Fruit fly (Drosophila melanogaster): ENCODE data around the gene PGS1.

The PGS1 gene

dm6 chr3R:18795000-18795810, 49.4 kb upstream of the PGS1 start, which contains the start of gene CG7720 (continued):
- TF ChIP-seq Pdp1 (GFP tag; optimal IDR thresholded peaks at IDR 0.05) (peak in 1 of 2 experiments; percentile 4), ind (GFP tag; optimal IDR thresholded peaks at IDR 0.05) (peak; percentile 59), CG4820 (GFP tag; optimal IDR thresholded peaks at IDR 0.05) (peak; percentile 64), CG16863 (GFP tag; optimal IDR thresholded peaks at IDR 0.05) (peak; percentile 40), CG11456 (GFP tag; IDR thresholded peaks at IDR 0.05) (no peak), Meics (GFP tag; optimal IDR thresholded peaks at IDR 0.05) (peak; percentile 55), CG1529 (GFP tag; optimal IDR thresholded peaks at IDR 0.05) (peak; percentile 20), CG1603 (tag; optimal IDR thresholded peaks at IDR 0.05) (no peak), prd (optimal IDR thresholded peaks at IDR 0.05) (no peak), prd (GFP tag; IDR thresholded peaks at IDR 0.05) (peak; percentile 24; the same call in 1 of the 3 replicates), lola (GFP tag; optimal IDR thresholded peaks at IDR 0.05) (peak in 1 of 3 experiments; percentile 38), Mad (GFP tag; optimal IDR thresholded peaks at IDR 0.05) (peak; percentile 5), trh (GFP tag; optimal IDR thresholded peaks at IDR 0.05) (no peak), CG14441 (GFP tag; IDR thresholded peaks at IDR 0.05) (peak; percentile 37), CG18262 (tag; optimal IDR thresholded peaks at IDR 0.05) (peak; percentile 38), bsh (GFP tag; optimal IDR thresholded peaks at IDR 0.05) (peak; percentile 39 to 40), grau (tag; optimal IDR thresholded peaks at IDR 0.05) (peak; percentile 57), psq (GFP tag; optimal IDR thresholded peaks at IDR 0.05) (no peak), eve (GFP tag; optimal IDR thresholded peaks at IDR 0.05) (peak in 1 of 2 experiments; percentile 67), ranshi (GFP tag; IDR thresholded peaks at IDR 0.05) (0 out of 2 replicates have a peak, but pooled peaks have one; percentile 9), CG8924 (tag; optimal IDR thresholded peaks at IDR 0.05) (peak; percentile 39), CG12391 (tag; optimal IDR thresholded peaks at IDR 0.05) (peak; percentile 54), sisA (GFP tag; IDR thresholded peaks at IDR 0.05) (peak; percentile 45), Vsx1 (GFP tag; optimal IDR thresholded peaks at IDR 0.05) (peak; percentile 16), Bteb2 (GFP tag; optimal IDR thresholded peaks at IDR 0.05) (peak; percentile 18), CTCF (GFP tag; optimal IDR thresholded peaks at IDR 0.05) (no peak), CG43689 (GFP tag; IDR thresholded peaks at IDR 0.05) (no peak), CG8388 (GFP tag; optimal IDR thresholded peaks at IDR 0.05) (peak; percentile 11), CG32532 (GFP tag; IDR thresholded peaks at IDR 0.05) (0 out of 2 replicates have a peak, but pooled peaks have one; percentile 25), fd96Cb (tag; optimal IDR thresholded peaks at IDR 0.05) (peak; percentile 53), sens (GFP tag) (peak; percentile 82), Atf6 (GFP tag; IDR thresholded peaks at IDR 0.05) (peak; percentile 6; the same call in 1 of the 2 replicates), CG1792 (GFP tag; optimal IDR thresholded peaks at IDR 0.05) (peak; percentile 19), CG18619 (GFP tag; optimal IDR thresholded peaks at IDR 0.05) (peak; percentile 51), CG1602 (GFP tag; optimal IDR thresholded peaks at IDR 0.05) (peak; percentile 60), CG9215 (GFP tag; IDR thresholded peaks at IDR 0.05) (peak; percentile 46), D19B (GFP tag; optimal IDR thresholded peaks at IDR 0.05) (peak; percentile 93), Sry-δ (GFP tag; optimal IDR thresholded peaks at IDR 0.05) (no peak), CG7786 (GFP tag; optimal IDR thresholded peaks at IDR 0.05) (peak; percentile 18), Trl (optimal IDR thresholded peaks at IDR 0.05) (no peak), Trl (GFP tag; optimal IDR thresholded peaks at IDR 0.05) (no peak), CG12219 (GFP tag; optimal IDR thresholded peaks at IDR 0.05) (peak; percentile 25), Hr39 (optimal IDR thresholded peaks at IDR 0.05) (no peak), Tbp (GFP tag; optimal IDR thresholded peaks at IDR 0.05) (no peak), Chrac-16 (GFP tag; optimal IDR thresholded peaks at IDR 0.05) (peak; percentile 26), Hr3 (GFP tag; optimal IDR thresholded peaks at IDR 0.05) (peak; percentile 51), dm (GFP tag; optimal IDR thresholded peaks at IDR 0.05) (peak; percentile 23), crp (GFP tag; optimal IDR thresholded peaks at IDR 0.05) (peak in 1 of 2 experiments; percentile 1), lab (GFP tag; optimal IDR thresholded peaks at IDR 0.05) (peak; percentile 11), Atf-2 (GFP tag; optimal IDR thresholded peaks at IDR 0.05) (peak; percentile 6), CG9727 (GFP tag; optimal IDR thresholded peaks at IDR 0.05) (peak; percentile 23)
